Fruit fly (Drosophila melanogaster): ENCODE results near the gene BicC.

Gene BicC

DNA sequence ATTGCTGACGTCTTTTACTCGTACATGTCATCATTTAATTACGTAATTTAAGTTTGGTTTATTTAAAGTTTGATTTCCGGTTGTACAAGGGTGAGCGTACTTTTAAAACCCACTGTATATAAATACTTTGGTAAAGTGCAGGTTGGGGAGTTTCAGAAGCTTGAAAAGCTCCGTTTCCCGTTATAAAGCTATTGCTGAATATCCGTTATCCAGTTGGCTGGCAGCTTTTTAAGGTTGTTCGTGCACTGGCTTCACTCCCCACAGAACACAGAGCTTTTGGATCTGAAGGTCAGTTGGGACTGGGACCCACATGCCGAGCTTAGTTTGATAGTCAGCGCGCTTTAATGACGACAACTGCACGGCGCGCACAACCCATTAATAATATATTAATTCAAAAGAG is at the start of gene BicC, which contains the start of gene CG45084:
Gene BicC (plus strand): TSS at position 321 of the 400 bp plus-strand sequence.
Gene CG45084 (plus strand): TSS at position 321 of the 400 bp plus-strand sequence.
- TF ChIP-seq brk (GFP tag; optimal IDR thresholded peaks at IDR 0.05) = no peak
- no peak for TF ChIP-seq Hr83 (GFP tag; optimal IDR thresholded peaks at IDR 0.05; ENCODE audit: poor library complexity, severe bottlenecking)
- no peak for TF ChIP-seq dl (GFP tag; optimal IDR thresholded peaks at IDR 0.05; ENCODE audit: insufficient read depth in 1 of 2, partially characterized antibody in 2 of 2)
- no peak for TF ChIP-seq sv (GFP tag; optimal IDR thresholded peaks at IDR 0.05)
- no peak for TF ChIP-seq h (GFP tag; optimal IDR thresholded peaks at IDR 0.05)
- TF ChIP-seq Abd-B (GFP tag; optimal IDR thresholded peaks at IDR 0.05) = no peak
- no peak for TF ChIP-seq dsf (GFP tag; optimal IDR thresholded peaks at IDR 0.05; ENCODE audit: borderline replicate concordance)
- no peak for TF ChIP-seq pan (optimal IDR thresholded peaks at IDR 0.05)
- no peak for TF ChIP-seq Dif (GFP tag; optimal IDR thresholded peaks at IDR 0.05; ENCODE audit: partially characterized antibody)
- TF ChIP-seq CrebA (GFP tag; optimal IDR thresholded peaks at IDR 0.05; ENCODE audit: borderline replicate concordance) = no peak
- TF ChIP-seq Dfd (GFP tag; optimal IDR thresholded peaks at IDR 0.05) = no peak
- TF ChIP-seq Vsx2 (GFP tag; optimal IDR thresholded peaks at IDR 0.05; ENCODE audit: partially characterized antibody) = no peak
- no peak for TF ChIP-seq rgr (GFP tag; optimal IDR thresholded peaks at IDR 0.05)

DNA sequence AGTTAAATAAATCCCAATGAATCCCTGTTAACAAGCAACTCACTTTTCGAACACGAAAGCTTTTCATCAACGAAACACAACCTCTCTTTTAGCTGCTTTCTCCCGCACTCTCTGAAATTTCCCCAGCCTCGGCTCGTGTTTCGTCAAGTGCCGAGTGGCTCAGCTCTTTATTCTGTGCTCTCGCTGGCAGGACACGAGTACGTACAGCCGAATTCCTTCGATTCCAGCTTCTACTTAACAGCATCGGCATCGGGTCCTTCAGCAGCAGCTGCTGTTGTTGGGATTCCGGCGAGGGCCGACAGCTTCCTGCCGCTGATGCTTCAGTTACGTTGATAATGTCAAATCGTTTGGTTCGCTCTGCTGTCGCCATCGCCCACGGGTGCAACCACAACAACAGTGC is 41.6 kb upstream of the BicC start, which contains the start of gene beat-Ic:
Gene beat-Ic (plus strand): TSS at position 93 of the 400 bp plus-strand sequence.
- no peak for TF ChIP-seq Sp1 (GFP tag; optimal IDR thresholded peaks at IDR 0.05)
- no peak for TF ChIP-seq pan (optimal IDR thresholded peaks at IDR 0.05)
- no peak for TF ChIP-seq Dfd (GFP tag; optimal IDR thresholded peaks at IDR 0.05)
- TF ChIP-seq Rel (GFP tag; optimal IDR thresholded peaks at IDR 0.05) = no peak
- no peak for TF ChIP-seq Rel (tag; optimal IDR thresholded peaks at IDR 0.05)
- TF ChIP-seq sage (GFP tag; optimal IDR thresholded peaks at IDR 0.05) = no peak
- TF ChIP-seq dmrt93B (GFP tag; optimal IDR thresholded peaks at IDR 0.05) = no peak

DNA sequence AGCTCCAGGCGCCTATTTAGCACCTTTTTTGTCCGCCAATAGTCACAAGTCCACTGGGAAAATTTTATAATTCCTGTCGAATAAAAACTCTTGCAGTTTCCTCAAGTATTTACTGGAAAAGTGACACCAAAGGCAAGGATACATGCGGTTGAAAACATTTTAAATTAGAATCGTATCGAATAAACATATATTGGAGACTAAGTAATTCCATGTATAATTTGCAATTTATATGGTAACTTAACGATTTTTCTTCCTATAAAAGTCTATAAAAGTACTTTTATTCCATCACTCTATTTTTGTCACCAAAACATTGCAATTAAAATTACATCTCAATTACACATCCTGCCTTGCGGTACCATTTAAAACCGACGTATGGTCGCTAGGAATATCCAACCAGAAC is 38.3 kb upstream of the BicC start, which contains the start of gene CG34167:
Gene CG34167 (minus strand): TSS at position 101 of the 400 bp plus-strand sequence.
- TF ChIP-seq sv (GFP tag; optimal IDR thresholded peaks at IDR 0.05) (no peak), dl (GFP tag; optimal IDR thresholded peaks at IDR 0.05; ENCODE audit: insufficient read depth in 1 of 2, partially characterized antibody in 2 of 2) (no peak), Hr83 (GFP tag; optimal IDR thresholded peaks at IDR 0.05; ENCODE audit: poor library complexity, severe bottlenecking) (no peak), Hr78 (GFP tag; optimal IDR thresholded peaks at IDR 0.05) (no peak), dsf (GFP tag; optimal IDR thresholded peaks at IDR 0.05; ENCODE audit: borderline replicate concordance) (no peak), brk (GFP tag; optimal IDR thresholded peaks at IDR 0.05) (no peak), usp (GFP tag; optimal IDR thresholded peaks at IDR 0.05) (no peak), Myc (optimal IDR thresholded peaks at IDR 0.05) (no peak), dmrt93B (GFP tag; optimal IDR thresholded peaks at IDR 0.05) (no peak), CG32264 (GFP tag; optimal IDR thresholded peaks at IDR 0.05) (no peak), lola (GFP tag; optimal IDR thresholded peaks at IDR 0.05) (no peak), br (GFP tag; optimal IDR thresholded peaks at IDR 0.05) (no peak), sage (GFP tag; optimal IDR thresholded peaks at IDR 0.05) (no peak), tai (GFP tag; optimal IDR thresholded peaks at IDR 0.05) (no peak), OdsH (GFP tag; optimal IDR thresholded peaks at IDR 0.05) (no peak), fru (GFP tag; optimal IDR thresholded peaks at IDR 0.05) (no peak), N (GFP tag; optimal IDR thresholded peaks at IDR 0.05) (no peak), GATAd (GFP tag; optimal IDR thresholded peaks at IDR 0.05) (no peak), h (GFP tag; optimal IDR thresholded peaks at IDR 0.05) (no peak), ey (GFP tag; optimal IDR thresholded peaks at IDR 0.05) (no peak)

DNA sequence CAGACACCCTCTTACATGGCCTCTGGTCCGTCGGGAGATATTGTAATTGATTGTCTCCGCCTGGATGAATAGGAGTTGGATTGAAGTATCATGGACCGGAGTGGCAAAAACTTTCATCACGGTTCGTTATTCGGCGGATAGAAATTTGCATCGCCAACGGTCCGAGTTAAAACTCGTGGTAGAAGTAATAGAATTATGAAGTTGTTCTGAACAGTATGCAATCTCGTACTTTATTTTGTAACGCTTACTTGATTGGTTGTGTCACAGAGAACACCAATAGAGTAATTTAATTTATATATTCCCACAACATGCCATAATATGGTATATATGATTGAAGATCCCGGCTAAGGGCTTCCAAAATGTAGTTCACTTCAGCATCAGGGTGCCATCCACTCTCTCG is 37.8 kb upstream of the BicC start, which contains the start of the genes CG13245 and CG43816:
Gene CG13245 (plus strand): TSS at position 301 of the 400 bp plus-strand sequence.
Gene CG43816 (plus strand): TSS at position 301 of the 400 bp plus-strand sequence.
- no peak for TF ChIP-seq br (GFP tag; optimal IDR thresholded peaks at IDR 0.05)

DNA sequence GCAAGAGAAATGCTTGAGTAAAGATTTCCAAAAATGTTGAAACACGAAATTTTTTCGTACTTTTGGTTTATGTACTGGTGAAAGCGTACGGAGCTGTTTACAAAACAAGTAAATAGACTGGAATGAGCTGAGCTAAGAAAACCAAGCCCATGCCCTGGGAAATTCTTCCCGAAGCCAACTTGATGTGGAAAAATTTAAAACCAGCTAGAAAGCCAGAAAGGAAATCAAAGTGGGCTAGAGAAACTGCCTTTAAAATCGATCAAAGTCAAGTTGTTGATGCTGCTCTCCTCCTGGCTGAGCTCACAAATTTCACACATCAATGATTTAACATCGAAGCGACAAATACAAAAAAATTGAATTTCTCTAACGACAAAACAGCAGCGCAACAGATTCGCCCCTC is 35.7 kb upstream of the BicC start, which contains the start of gene CG31820:
Gene CG31820 (minus strand): TSS at position 101 of the 400 bp plus-strand sequence.
- TF ChIP-seq ey (GFP tag; optimal IDR thresholded peaks at IDR 0.05) (no peak), jim (GFP tag; optimal IDR thresholded peaks at IDR 0.05) (no peak), usp (GFP tag; optimal IDR thresholded peaks at IDR 0.05) (no peak), Dfd (GFP tag; optimal IDR thresholded peaks at IDR 0.05) (no peak), woc (GFP tag; optimal IDR thresholded peaks at IDR 0.05) (no peak), pan (optimal IDR thresholded peaks at IDR 0.05) (no peak), Rel (GFP tag; optimal IDR thresholded peaks at IDR 0.05) (no peak), Rel (tag; optimal IDR thresholded peaks at IDR 0.05) (no peak), Vsx2 (GFP tag; optimal IDR thresholded peaks at IDR 0.05; ENCODE audit: partially characterized antibody) (no peak), Mio (GFP tag; optimal IDR thresholded peaks at IDR 0.05) (no peak), lola (GFP tag; optimal IDR thresholded peaks at IDR 0.05) (no peak), CG9705 (GFP tag; optimal IDR thresholded peaks at IDR 0.05) (no peak), brk (GFP tag; optimal IDR thresholded peaks at IDR 0.05) (no peak), HLH106 (tag; optimal IDR thresholded peaks at IDR 0.05) (no peak), foxo (GFP tag; optimal IDR thresholded peaks at IDR 0.05) (no peak), N (GFP tag; optimal IDR thresholded peaks at IDR 0.05) (no peak), CrebA (GFP tag; optimal IDR thresholded peaks at IDR 0.05; ENCODE audit: borderline replicate concordance) (no peak), Hr83 (GFP tag; optimal IDR thresholded peaks at IDR 0.05; ENCODE audit: poor library complexity, severe bottlenecking) (no peak)

All from whole organism, wandering third instar larva.